Worm (Caenorhabditis elegans) whole organism, late embryonic: Measurements from ENCODE around the gene gcy-15.
"Not testable (repeated sequence)": the region's sequence is repeated elsewhere in the genome, so short reads cannot be mapped to it uniquely, and the experiment has no call there.

Experiments used
- C08G9.2 ChIP-seq: sonication (generic microtip); optimal IDR thresholded peaks from 2 replicates; lab custom pipeline; 2016; ENCODE audit warnings: mild to moderate bottlenecking, missing genetic modification characterization, moderate library complexity, missing compliant biosample characterization
- C38D4.7 ChIP-seq: fragments of 200-800 bp; sonication (Bioruptor generic); optimal IDR thresholded peaks from 2 replicates; lab custom pipeline; 2018; ENCODE audit warnings: mild to moderate bottlenecking, missing genetic modification characterization, moderate library complexity, missing compliant biosample characterization
- T23F11.4 ChIP-seq: fragments of 200-800 bp; sonication (Bioruptor generic); optimal IDR thresholded peaks from 2 replicates; lab custom pipeline; 2018; ENCODE audit warnings: mild to moderate bottlenecking, missing genetic modification characterization, missing compliant biosample characterization
- ahr-1 ChIP-seq: sonication (generic microtip); optimal IDR thresholded peaks from 2 replicates; lab custom pipeline; 2016; ENCODE audit warnings: missing genetic modification characterization, missing compliant biosample characterization
- ceh-14 ChIP-seq: sonication (generic microtip); optimal IDR thresholded peaks from 2 replicates; lab custom pipeline; 2016; ENCODE audit warnings: missing genotype, missing genetic modification characterization, missing compliant biosample characterization
- ceh-18 ChIP-seq: sonication (generic microtip); optimal IDR thresholded peaks from 2 replicates; lab custom pipeline; 2016; ENCODE audit warnings: missing genetic modification characterization, missing compliant biosample characterization
- ceh-19 ChIP-seq: fragments of 200-800 bp; sonication (Bioruptor generic); optimal IDR thresholded peaks from 2 replicates; lab custom pipeline; 2018; ENCODE audit warnings: mild to moderate bottlenecking, missing genetic modification characterization, missing compliant biosample characterization
- ceh-2 ChIP-seq: sonication (generic microtip); optimal IDR thresholded peaks from 2 replicates; lab custom pipeline; 2016; ENCODE audit warnings: missing genotype, missing genetic modification characterization, missing compliant biosample characterization
- ceh-22 ChIP-seq: sonication (generic microtip); optimal IDR thresholded peaks from 2 replicates; lab custom pipeline; 2017; ENCODE audit warnings: missing biosample characterization, missing genetic modification characterization
- ceh-24 ChIP-seq: sonication (generic microtip); optimal IDR thresholded peaks from 2 replicates; lab custom pipeline; 2016; ENCODE audit warnings: mild to moderate bottlenecking, missing genetic modification characterization, missing compliant biosample characterization
- ceh-34 ChIP-seq: sonication (generic microtip); optimal IDR thresholded peaks from 2 replicates; lab custom pipeline; 2016; ENCODE audit warnings: mild to moderate bottlenecking, missing genetic modification characterization, missing compliant biosample characterization
- ceh-45 ChIP-seq: fragments of 200-800 bp; sonication (Bioruptor generic); IDR thresholded peaks from 2 replicates; pipeline ENCODE4 v1.3.6; 2022; ENCODE audit warnings: missing genetic modification reagents, missing genetic modification characterization, missing compliant biosample characterization
- ceh-9 ChIP-seq: sonication (generic microtip); optimal IDR thresholded peaks from 2 replicates; lab custom pipeline; 2016; ENCODE audit warnings: mild to moderate bottlenecking, missing genetic modification characterization, inconsistent platforms, missing compliant biosample characterization
- dmd-4 ChIP-seq: sonication (generic microtip); optimal IDR thresholded peaks from 2 replicates; lab custom pipeline; 2016; ENCODE audit warnings: borderline replicate concordance, missing genetic modification characterization, missing compliant biosample characterization
- elt-2 ChIP-seq: sonication (generic microtip); optimal IDR thresholded peaks from 2 replicates; lab custom pipeline; 2016; ENCODE audit warnings: missing genetic modification reagents, missing genetic modification characterization, missing compliant biosample characterization
- elt-4 ChIP-seq: sonication (generic microtip); optimal IDR thresholded peaks from 2 replicates; lab custom pipeline; 2016; ENCODE audit warnings: missing genetic modification characterization, missing compliant biosample characterization
- ets-4 ChIP-seq: sonication (generic microtip); optimal IDR thresholded peaks from 2 replicates; lab custom pipeline; 2016; ENCODE audit warnings: missing genetic modification characterization, missing compliant biosample characterization
- eyg-1 ChIP-seq: sonication (generic microtip); optimal IDR thresholded peaks from 2 replicates; lab custom pipeline; 2016; ENCODE audit warnings: missing genotype, missing genetic modification characterization, missing compliant biosample characterization
- hlh-6 ChIP-seq: sonication (generic microtip); optimal IDR thresholded peaks from 2 replicates; lab custom pipeline; 2016; ENCODE audit warnings: missing genotype, missing genetic modification characterization, missing compliant biosample characterization
- hlh-8 ChIP-seq: sonication (generic microtip); optimal IDR thresholded peaks from 2 replicates; lab custom pipeline; 2016; ENCODE audit warnings: missing genotype, missing genetic modification characterization, missing compliant biosample characterization
- lin-11 ChIP-seq: fragments of 200-800 bp; sonication (Bioruptor generic); optimal IDR thresholded peaks from 2 replicates; lab custom pipeline; 2018; ENCODE audit warnings: mild to moderate bottlenecking, missing genetic modification characterization, missing compliant biosample characterization
- madf-2 ChIP-seq: sonication (generic microtip); optimal IDR thresholded peaks from 2 replicates; lab custom pipeline; 2017; ENCODE audit warnings: missing genetic modification characterization, missing compliant biosample characterization
- mec-3 ChIP-seq: sonication (generic microtip); optimal IDR thresholded peaks from 2 replicates; lab custom pipeline; 2016; ENCODE audit warnings: borderline replicate concordance, missing genetic modification characterization, missing compliant biosample characterization
- nfya-1 ChIP-seq: sonication (generic microtip); optimal IDR thresholded peaks from 2 replicates; lab custom pipeline; 2017; ENCODE audit warnings: missing genetic modification characterization, mild to moderate bottlenecking, missing compliant biosample characterization, antibody characterized with exemption, moderate library complexity
- nhr-11 ChIP-seq: fragments of 150-350 bp; optimal IDR thresholded peaks from 2 replicates; lab custom pipeline; 2014; ENCODE audit warnings: missing biosample characterization, missing genetic modification characterization
- pag-3 ChIP-seq: sonication (generic microtip); optimal IDR thresholded peaks from 2 replicates; lab custom pipeline; 2016; ENCODE audit warnings: missing compliant biosample characterization, missing genetic modification characterization, borderline replicate concordance
- pat-9 ChIP-seq: fragments of 200-800 bp; sonication (Bioruptor generic); optimal IDR thresholded peaks from 2 replicates; lab custom pipeline; 2018; ENCODE audit warnings: mild to moderate bottlenecking, missing genetic modification characterization, moderate library complexity, missing compliant biosample characterization
- pax-1 ChIP-seq: fragments of 150-350 bp; optimal IDR thresholded peaks from 2 replicates; lab custom pipeline; 2014; ENCODE audit warnings: missing biosample characterization, missing genetic modification characterization
- pqm-1 ChIP-seq: sonication (generic microtip); optimal IDR thresholded peaks from 2 replicates; lab custom pipeline; 2016; ENCODE audit warnings: missing genetic modification characterization, missing compliant biosample characterization
- sox-4 ChIP-seq: sonication (generic microtip); optimal IDR thresholded peaks from 2 replicates; lab custom pipeline; 2017; ENCODE audit warnings: mild to moderate bottlenecking, missing genetic modification characterization, inconsistent platforms, missing compliant biosample characterization
- syd-9 ChIP-seq: sonication (generic microtip); optimal IDR thresholded peaks from 2 replicates; lab custom pipeline; 2016; ENCODE audit warnings: mild to moderate bottlenecking, missing genetic modification characterization, moderate library complexity, missing compliant biosample characterization
- tbx-7 ChIP-seq: sonication (generic microtip); optimal IDR thresholded peaks from 2 replicates; lab custom pipeline; 2016; ENCODE audit warnings: missing genotype, missing genetic modification characterization, missing compliant biosample characterization
- ttx-3 ChIP-seq: sonication (generic microtip); optimal IDR thresholded peaks from 2 replicates; lab custom pipeline; 2016; ENCODE audit warnings: missing genetic modification reagents, missing genetic modification characterization, missing compliant biosample characterization
- unc-3 ChIP-seq, 2 experiments: fragments of 200-800 bp in 1 of 2; sonication (Bioruptor generic) in 1 of 2; sonication (generic microtip) in 1 of 2; conservative IDR thresholded peaks in 1 of 2; optimal IDR thresholded peaks in 1 of 2; 2 replicates each; pipeline versions ENCODE4 v1.3.6 to Lab custom; 2016 to 2022; ENCODE audit warnings: missing compliant biosample characterization in 2 of 2, missing genetic modification characterization in 2 of 2, missing genetic modification reagents in 1 of 2
- ztf-16 ChIP-seq: sonication (generic microtip); optimal IDR thresholded peaks from 2 replicates; lab custom pipeline; 2017; ENCODE audit warnings: missing genetic modification characterization, missing compliant biosample characterization

Gene gcy-15

DNA sequence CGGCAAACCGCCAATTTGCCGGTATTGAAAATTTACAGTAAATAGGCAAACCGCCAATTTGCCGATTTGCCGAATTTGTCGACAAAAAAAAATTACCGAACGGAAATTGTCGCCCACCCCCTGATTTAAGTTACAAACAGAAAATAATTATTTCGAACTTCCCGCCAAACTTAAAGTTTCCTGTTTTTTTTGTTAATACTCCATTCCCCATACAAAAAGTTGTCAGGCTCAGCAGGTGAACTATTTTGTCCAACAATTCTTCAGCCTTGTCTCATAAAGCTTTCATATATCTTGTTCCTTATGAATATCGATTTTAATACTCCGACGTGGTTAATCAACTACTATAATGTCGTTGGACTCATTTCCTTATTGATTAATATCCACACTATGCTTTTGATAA, 6.5 kb upstream of the gcy-15 start, which contains the start of gene sri-50:
TSS of gene sri-50 (plus strand) at position 301 of the 400 bp plus-strand sequence.
- TF ChIP-seq unc-3 (GFP tag; conservative IDR thresholded peaks at IDR 0.05; lab: Robert Waterston, UW) (no peak), unc-3 (tag; optimal IDR thresholded peaks at IDR 0.05; lab: Kevin White, UChicago) (no peak), ceh-22 (tag; lab: Kevin White, UChicago) (no peak)

ce11 chrII:3202519-3202918, 5.7 kb upstream of the gcy-15 start, which contains the start of gene sri-53:
sri-53 (minus strand) TSS chrII:3202619.
- no peak for TF ChIP-seq ceh-9 (tag; lab: Kevin White, UChicago)
- no peak for TF ChIP-seq lin-11
- TF ChIP-seq nhr-11 (tag; lab: Kevin White, UChicago), result no peak
- no peak for TF ChIP-seq C08G9.2 (tag; lab: Kevin White, UChicago)
- no peak for TF ChIP-seq dmd-4 (tag; lab: Kevin White, UChicago)
- TF ChIP-seq nfya-1, result no peak
- TF ChIP-seq ceh-24 (tag; lab: Kevin White, UChicago), result no peak
- TF ChIP-seq madf-2 (tag; lab: Kevin White, UChicago), result no peak
- TF ChIP-seq T23F11.4 (GFP tag; lab: Kevin White, UChicago), result no peak
- TF ChIP-seq ahr-1, result no peak
- TF ChIP-seq hlh-6 (tag; lab: Kevin White, UChicago), result no peak
- no peak for TF ChIP-seq unc-3 (GFP tag; conservative IDR thresholded peaks at IDR 0.05; lab: Robert Waterston, UW)
- no peak for TF ChIP-seq unc-3 (tag; optimal IDR thresholded peaks at IDR 0.05; lab: Kevin White, UChicago)
- no peak for TF ChIP-seq ttx-3 (tag; lab: Kevin White, UChicago)
- TF ChIP-seq ceh-18 (tag; lab: Kevin White, UChicago), result no peak

DNA sequence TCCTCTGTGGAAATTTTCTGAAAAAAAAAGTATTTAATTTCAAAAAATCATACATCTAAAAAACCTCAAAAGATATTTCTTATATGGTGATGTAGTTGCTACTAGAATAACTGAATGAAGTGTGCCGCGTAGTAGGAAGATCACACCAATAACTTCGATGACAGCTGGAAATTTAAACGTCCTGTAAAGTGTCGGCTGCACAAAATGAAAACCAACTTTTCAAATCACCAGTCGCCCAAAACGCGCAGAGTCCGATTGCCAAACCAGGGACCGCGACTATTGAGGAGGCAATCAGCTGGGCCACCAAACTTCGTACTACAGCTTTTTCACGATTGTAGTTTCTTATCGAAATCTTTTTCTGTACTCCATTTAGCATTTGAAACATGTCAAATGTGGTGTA, 4.4 kb upstream of the gcy-15 start, which contains the start of gene sri-48:
TSS of gene sri-48 (minus strand) at position 101 of the 400 bp plus-strand sequence.
- not testable (repeated sequence) for TF ChIP-seq syd-9 (tag; lab: Kevin White, UChicago); ceh-19 (GFP tag; lab: Kevin White, UChicago); sox-4 (tag; lab: Kevin White, UChicago)
- TF ChIP-seq, all 69 proteins: peak for 0; not testable (repeated sequence) for 69

DNA sequence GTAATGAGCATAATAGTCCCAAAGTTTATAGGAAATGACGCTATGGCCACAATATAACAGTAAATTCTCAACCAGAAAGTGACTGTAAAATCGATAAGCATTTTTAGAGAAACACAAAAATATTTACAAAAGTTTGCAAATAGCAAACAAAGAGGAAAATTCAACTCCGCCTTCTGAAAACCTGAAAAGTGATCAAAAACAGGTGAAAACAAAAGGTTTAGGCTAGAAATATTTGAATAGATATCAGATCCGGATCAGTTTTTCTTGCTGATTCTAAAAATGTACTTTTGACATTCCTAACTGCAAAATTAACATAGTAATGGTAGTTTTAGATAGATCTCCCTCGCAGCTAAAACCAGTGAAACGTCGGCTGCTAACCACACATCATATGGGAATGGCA, 2.1 kb upstream of the gcy-15 start, which contains the start of gene sri-51:
TSS of gene sri-51 (minus strand) at position 101 of the 400 bp plus-strand sequence.
- TF ChIP-seq hlh-8 (tag; lab: Kevin White, UChicago) (no peak), ceh-2 (tag; lab: Kevin White, UChicago) (no peak), lin-11 (no peak), sox-4 (tag; lab: Kevin White, UChicago) (no peak), C38D4.7 (GFP tag; lab: Kevin White, UChicago) (no peak), pag-3 (tag; lab: Kevin White, UChicago) (no peak), unc-3 (GFP tag; conservative IDR thresholded peaks at IDR 0.05; lab: Robert Waterston, UW) (no peak), unc-3 (tag; optimal IDR thresholded peaks at IDR 0.05; lab: Kevin White, UChicago) (no peak), nhr-11 (tag; lab: Kevin White, UChicago) (no peak), pqm-1 (tag; lab: Kevin White, UChicago) (no peak), ceh-9 (tag; lab: Kevin White, UChicago) (no peak), eyg-1 (tag; lab: Kevin White, UChicago) (no peak), ceh-18 (tag; lab: Kevin White, UChicago) (no peak), ets-4 (no peak), ceh-34 (tag; lab: Kevin White, UChicago) (no peak), ceh-14 (tag; lab: Kevin White, UChicago) (no peak), pax-1 (no peak), elt-4 (no peak), ceh-45 (GFP tag; lab: Robert Waterston, UW) (no peak), tbx-7 (tag; lab: Kevin White, UChicago) (no peak), elt-2 (tag; lab: Kevin White, UChicago) (no peak)

DNA sequence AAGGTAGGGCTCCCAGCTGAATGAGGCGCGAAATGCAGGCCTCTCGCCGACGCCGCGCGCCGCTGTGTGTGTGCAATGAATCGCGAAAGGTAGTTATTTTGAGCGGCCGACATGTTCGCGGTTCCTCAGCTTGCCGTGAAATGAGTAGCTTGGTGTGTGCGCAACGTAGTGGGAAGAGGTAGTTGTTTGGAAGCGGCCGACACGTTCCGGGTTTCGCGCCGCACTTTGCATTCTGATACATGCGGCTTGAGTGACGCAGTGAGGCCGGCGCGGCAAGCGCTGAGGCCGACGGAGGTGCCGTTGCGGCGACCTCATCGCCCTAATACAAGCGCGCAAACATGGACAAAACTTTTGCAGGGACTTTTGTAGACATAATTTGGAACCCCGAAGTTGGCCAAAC, 1.1 kb downstream of the gcy-15 start:
- no peak for TF ChIP-seq dmd-4 (tag; lab: Kevin White, UChicago)
- no peak for TF ChIP-seq pat-9
- TF ChIP-seq ztf-16 (tag; lab: Kevin White, UChicago), result no peak
- peak; percentile 13 for TF ChIP-seq mec-3 (tag; lab: Kevin White, UChicago)
